Worm (Caenorhabditis elegans): ENCODE measurements around the gene mam-4.

- TF ChIP-seq lsy-2 (tag; optimal IDR thresholded peaks at IDR 0.05) = no peak
- TF ChIP-seq lin-15B (tag; optimal IDR thresholded peaks at IDR 0.05) = no peak
- no peak for TF ChIP-seq ceh-82 (tag; optimal IDR thresholded peaks at IDR 0.05)
- no peak for TF ChIP-seq mdl-1 (tag; optimal IDR thresholded peaks at IDR 0.05)
- TF ChIP-seq ceh-44 (GFP tag; IDR thresholded peaks at IDR 0.05) = no peak
- TF ChIP-seq sdz-12 (GFP tag; optimal IDR thresholded peaks at IDR 0.05) = no peak
These were observed 27.5 kb upstream of the mam-4 start for ce11 chrV:11220415-11220814.
